Worm (Caenorhabditis elegans): ENCODE data around the gene morc-1.

DNA sequence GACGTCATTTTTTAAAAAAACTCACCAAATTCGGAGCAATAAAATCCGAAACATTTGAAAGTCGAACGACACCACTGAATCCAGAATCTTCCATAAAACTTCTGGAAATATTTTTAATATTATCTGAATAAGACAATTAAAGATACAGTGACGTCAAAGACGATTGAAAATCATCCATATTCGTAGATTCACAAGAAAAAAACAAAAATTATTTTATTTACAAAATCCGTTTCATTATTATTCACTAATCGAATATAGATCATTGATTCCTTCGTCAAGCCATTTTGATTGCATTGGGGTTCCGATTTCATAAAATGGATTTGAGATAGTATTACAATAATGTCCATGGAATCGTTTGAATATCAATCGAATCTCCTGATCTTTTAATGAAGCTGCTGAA, 48.0 kb downstream of the morc-1 start, which contains the start of gene oxy-4:
- no peak for TF ChIP-seq mbf-1 (tag; optimal IDR thresholded peaks at IDR 0.05)
- TF ChIP-seq R02D3.7 (tag; optimal IDR thresholded peaks at IDR 0.05): no peak
- no peak for TF ChIP-seq nhr-237 (tag; optimal IDR thresholded peaks at IDR 0.05)
- TF ChIP-seq skn-1 (tag; optimal IDR thresholded peaks at IDR 0.05): no peak
- no peak for TF ChIP-seq nhr-77 (tag; optimal IDR thresholded peaks at IDR 0.05)
- no peak for TF ChIP-seq ZK546.5 (tag; optimal IDR thresholded peaks at IDR 0.05)
- no peak for TF ChIP-seq lin-11 (tag; optimal IDR thresholded peaks at IDR 0.05)
- TF ChIP-seq gmeb-1 (tag; optimal IDR thresholded peaks at IDR 0.05): no peak
- no peak for TF ChIP-seq unc-39 (tag; optimal IDR thresholded peaks at IDR 0.05)
- no peak for TF ChIP-seq F13H6.1 (tag; optimal IDR thresholded peaks at IDR 0.05)
- TF ChIP-seq ama-1 (optimal IDR thresholded peaks at IDR 0.05): no peak
- no peak for TF ChIP-seq elt-1 (tag; optimal IDR thresholded peaks at IDR 0.05)
- TF ChIP-seq ceh-16 (tag; optimal IDR thresholded peaks at IDR 0.05): no peak
- TF ChIP-seq unc-62 (GFP tag; optimal IDR thresholded peaks at IDR 0.05): no peak

Data from whole organism, L2 larva.